Worm (Caenorhabditis elegans): ENCODE measurements around the gene rpc-25.

Gene rpc-25

DNA sequence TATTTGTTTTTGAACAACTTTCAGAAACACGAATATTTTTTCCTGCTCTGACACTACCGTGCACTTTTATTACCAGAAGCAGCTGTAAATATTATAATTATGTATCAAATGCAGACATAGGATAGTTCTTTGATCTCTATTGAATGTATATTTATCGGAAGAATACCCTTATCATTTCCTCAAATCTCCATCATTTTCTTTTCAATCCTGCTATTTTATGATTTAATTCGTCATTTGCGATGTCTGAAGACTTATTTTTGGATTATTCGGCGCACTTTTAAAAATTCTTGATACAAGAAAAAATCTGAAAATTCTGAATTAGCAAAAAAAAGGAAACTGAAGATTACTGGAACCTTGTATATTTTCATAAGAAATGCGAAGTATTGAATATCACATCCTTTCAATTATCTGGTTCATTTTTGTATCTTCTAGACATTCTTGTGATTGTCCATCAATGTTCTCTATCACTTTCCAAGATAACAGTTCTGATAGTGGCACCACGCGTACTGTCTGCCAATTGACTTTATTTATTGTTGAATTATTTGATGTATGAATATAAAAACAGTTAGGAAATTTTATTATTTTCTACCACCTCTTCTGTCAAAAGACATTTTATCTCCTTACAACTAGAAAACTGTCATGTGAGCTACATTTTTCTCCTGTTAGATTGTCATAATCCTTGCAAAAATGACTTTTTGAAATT lies 37.8 kb upstream of the rpc-25 start (continued):
- TF ChIP-seq mdl-1 (tag; optimal IDR thresholded peaks at IDR 0.05), result peak in 1 of 2 experiments; percentile 5
- no peak for TF ChIP-seq lin-15B (tag; optimal IDR thresholded peaks at IDR 0.05)
- no peak for TF ChIP-seq ces-1 (GFP tag; optimal IDR thresholded peaks at IDR 0.05)
- no peak for TF ChIP-seq lin-38 (GFP tag; IDR thresholded peaks at IDR 0.05)
- TF ChIP-seq unc-130 (GFP tag; optimal IDR thresholded peaks at IDR 0.05), result no peak
- no peak for TF ChIP-seq daf-19 (GFP tag; conservative IDR thresholded peaks at IDR 0.05)
- no peak for TF ChIP-seq duxl-1 (tag; optimal IDR thresholded peaks at IDR 0.05; ENCODE audit: poor library complexity)
- TF ChIP-seq R02D3.7 (tag; optimal IDR thresholded peaks at IDR 0.05), result no peak
- no peak for TF ChIP-seq lsy-2 (tag; optimal IDR thresholded peaks at IDR 0.05)
- no peak for TF ChIP-seq cey-2 (tag; optimal IDR thresholded peaks at IDR 0.05; ENCODE audit: borderline replicate concordance, insufficient read depth)
- no peak for TF ChIP-seq lim-7 (GFP tag; IDR thresholded peaks at IDR 0.05)
- peak; percentile 86 for TF ChIP-seq php-3 (GFP tag; IDR thresholded peaks at IDR 0.05)
- TF ChIP-seq ZK546.5 (tag; optimal IDR thresholded peaks at IDR 0.05), result no peak
- TF ChIP-seq zip-11 (GFP tag; IDR thresholded peaks at IDR 0.05), result no peak
- peak; percentile 18; the same call in 1 of the 2 replicates for TF ChIP-seq dmd-6 (GFP tag; IDR thresholded peaks at IDR 0.05)

ce11 chrV:10243105-10243504 lies 36.7 kb upstream of the rpc-25 start, which contains the start of gene C12D8.9:
Gene C12D8.9 (minus strand): TSS chrV:10243205.
- TF ChIP-seq nhr-102 (tag; optimal IDR thresholded peaks at IDR 0.05) (no peak), Y75B8A.6 (GFP tag; IDR thresholded peaks at IDR 0.05) (no peak), lin-15B (tag; optimal IDR thresholded peaks at IDR 0.05) (no peak), dve-1 (tag; optimal IDR thresholded peaks at IDR 0.05; ENCODE audit: insufficient read depth) (no peak), lim-7 (GFP tag; IDR thresholded peaks at IDR 0.05) (no peak), unc-62 (GFP tag; optimal IDR thresholded peaks at IDR 0.05 in 1 of 2) (peak in 1 of 2 experiments; percentile 24), unc-62 (tag; optimal IDR thresholded peaks at IDR 0.05) (no peak), ctbp-1 (GFP tag; IDR thresholded peaks at IDR 0.05) (no peak), Y5F2A.4 (GFP tag; optimal IDR thresholded peaks at IDR 0.05) (no peak)

ce11 chrV:10241121-10241803 lies 34.9 kb upstream of the rpc-25 start, which contains the start of the genes C12D8.21 and col-148:
Gene C12D8.21 (minus strand): TSS chrV:10241188.
Gene col-148 (plus strand): TSS chrV:10241753.
- TF ChIP-seq spr-1 (tag; optimal IDR thresholded peaks at IDR 0.05) (no peak), aha-1 (tag) (peak; percentile 2), Y48G9A.11 (GFP tag; IDR thresholded peaks at IDR 0.05) (no peak), ztf-11 (tag; optimal IDR thresholded peaks at IDR 0.05) (no peak), jun-1 (tag; optimal IDR thresholded peaks at IDR 0.05) (no peak), egl-43 (GFP tag; IDR thresholded peaks at IDR 0.05) (no peak), hlh-30 (tag; optimal IDR thresholded peaks at IDR 0.05; ENCODE audit: insufficient read depth) (no peak), nhr-42 (GFP tag; IDR thresholded peaks at IDR 0.05) (no peak)

ce11 chrV:10239861-10240260 lies 33.5 kb upstream of the rpc-25 start, which contains the start of gene fipr-8:
Gene fipr-8 (minus strand): TSS chrV:10239961.
- TF ChIP-seq rbr-2 (tag; optimal IDR thresholded peaks at IDR 0.05), result no peak
- TF ChIP-seq ctbp-1 (GFP tag; IDR thresholded peaks at IDR 0.05), result no peak
- TF ChIP-seq mxl-2 (GFP tag; conservative IDR thresholded peaks at IDR 0.05), result no peak
- no peak for TF ChIP-seq gei-8 (GFP tag; optimal IDR thresholded peaks at IDR 0.05)
- no peak for TF ChIP-seq lin-15B (tag; optimal IDR thresholded peaks at IDR 0.05)
- TF ChIP-seq nhr-111 (GFP tag; optimal IDR thresholded peaks at IDR 0.05), result no peak
- no peak for TF ChIP-seq lin-38 (GFP tag; IDR thresholded peaks at IDR 0.05)
- no peak for TF ChIP-seq mdl-1 (tag; optimal IDR thresholded peaks at IDR 0.05)
- TF ChIP-seq ZK546.5 (tag; optimal IDR thresholded peaks at IDR 0.05), result no peak
- TF ChIP-seq aha-1 (tag), result no peak
- no peak for TF ChIP-seq F37D6.2 (tag; optimal IDR thresholded peaks at IDR 0.05)
- no peak for TF ChIP-seq mdt-29 (GFP tag; IDR thresholded peaks at IDR 0.05)
- no peak for TF ChIP-seq ceh-28 (tag; optimal IDR thresholded peaks at IDR 0.05)
- no peak for TF ChIP-seq nhr-11 (tag; optimal IDR thresholded peaks at IDR 0.05)
- TF ChIP-seq pha-4 (GFP tag; IDR thresholded peaks at IDR 0.05), result no peak
- TF ChIP-seq pha-4 (tag; optimal IDR thresholded peaks at IDR 0.05), result no peak
- TF ChIP-seq nhr-42 (GFP tag; IDR thresholded peaks at IDR 0.05), result no peak
- no peak for TF ChIP-seq nhr-102 (tag; optimal IDR thresholded peaks at IDR 0.05)
- no peak for TF ChIP-seq zip-11 (GFP tag; IDR thresholded peaks at IDR 0.05)
- TF ChIP-seq nhr-237 (tag; optimal IDR thresholded peaks at IDR 0.05), result no peak
